Fruit fly (Drosophila melanogaster) whole organism, embryonic: ENCODE results near the gene RpL28.

ENCODE experiments used
- CG1024 ChIP-seq: fragments of 200-800 bp; sonication (Bioruptor generic); IDR thresholded peaks from 2 replicates; pipeline ENCODE4 v1.3.6; 2022; ENCODE audit warnings: missing biosample characterization, missing genetic modification characterization
- CG10274 ChIP-seq: fragments of 200-800 bp; sonication (Bioruptor generic); optimal IDR thresholded peaks from 3 replicates; lab custom pipeline; 2017; ENCODE audit warnings: missing biosample characterization, mild to moderate bottlenecking, missing genetic modification characterization
- CG10321 ChIP-seq: fragments of 200-800 bp; sonication (Bioruptor generic); IDR thresholded peaks from 2 replicates; pipeline ENCODE4 v1.3.6; 2022; ENCODE audit warnings: missing biosample characterization, missing genetic modification characterization
- CG11247 ChIP-seq: fragments of 200-800 bp; sonication (Bioruptor generic); IDR thresholded peaks from 2 replicates; pipeline ENCODE4 v1.3.6; 2022; ENCODE audit warnings: missing biosample characterization, missing genetic modification characterization
- CG12104 ChIP-seq: fragments of 200-800 bp; sonication (Bioruptor generic); optimal IDR thresholded peaks from 3 replicates; lab custom pipeline; 2016; ENCODE audit warnings: missing biosample characterization, missing genetic modification characterization
- CG12744 ChIP-seq: fragments of 200-800 bp; sonication (Bioruptor generic); optimal IDR thresholded peaks from 2 replicates; lab custom pipeline; 2016; ENCODE audit warnings: missing biosample characterization, missing genetic modification characterization
- CG1647 ChIP-seq: fragments of 200-800 bp; sonication (Bioruptor generic); optimal IDR thresholded peaks from 3 replicates; lab custom pipeline; 2016; ENCODE audit warnings: missing biosample characterization, missing genetic modification characterization
- CG16779 ChIP-seq: fragments of 200-800 bp; sonication (Bioruptor generic); IDR thresholded peaks from 2 replicates; pipeline ENCODE4 v1.3.6; 2022; ENCODE audit warnings: missing biosample characterization, missing genetic modification characterization
- CG16815 ChIP-seq: fragments of 200-800 bp; sonication (Bioruptor generic); optimal IDR thresholded peaks from 3 replicates; lab custom pipeline; 2017; ENCODE audit warnings: missing biosample characterization, mild to moderate bottlenecking, missing genetic modification characterization
- CG30431 ChIP-seq: fragments of 200-800 bp; sonication (Bioruptor generic); optimal IDR thresholded peaks from 2 replicates; lab custom pipeline; 2017; ENCODE audit warnings: missing biosample characterization, missing genetic modification characterization
- CG3065 ChIP-seq: fragments of 200-800 bp; sonication (Bioruptor generic); optimal IDR thresholded peaks from 2 replicates; lab custom pipeline; 2016; ENCODE audit warnings: missing biosample characterization, missing genetic modification characterization
- CG31388 ChIP-seq: fragments of 200-800 bp; sonication (Bioruptor generic); optimal IDR thresholded peaks from 2 replicates; lab custom pipeline; 2016; ENCODE audit warnings: missing biosample characterization, missing genetic modification characterization
- CG33213 ChIP-seq: fragments of 200-800 bp; sonication (Bioruptor generic); optimal IDR thresholded peaks from 3 replicates; lab custom pipeline; 2016; ENCODE audit warnings: missing biosample characterization, missing genetic modification characterization
- CG4730 ChIP-seq: fragments of 200-800 bp; sonication (Bioruptor generic); IDR thresholded peaks from 2 replicates; pipeline ENCODE4 v1.3.6; 2022; ENCODE audit warnings: missing biosample characterization, missing genetic modification characterization
- CG4820 ChIP-seq: fragments of 200-800 bp; sonication (Bioruptor generic); optimal IDR thresholded peaks from 3 replicates; lab custom pipeline; 2016; ENCODE audit warnings: missing biosample characterization, missing genetic modification characterization
- CG4854 ChIP-seq: fragments of 200-800 bp; sonication (Bioruptor generic); optimal IDR thresholded peaks from 2 replicates; lab custom pipeline; 2016; ENCODE audit warnings: missing biosample characterization, missing genetic modification characterization, inconsistent platforms
- CG6175 ChIP-seq: fragments of 200-800 bp; sonication (Bioruptor generic); IDR thresholded peaks from 3 replicates; pipeline ENCODE4 v1.3.6; 2022; ENCODE audit warnings: missing biosample characterization, missing genetic modification characterization
- CG6254 ChIP-seq: fragments of 200-800 bp; sonication (Bioruptor generic); optimal IDR thresholded peaks from 3 replicates; lab custom pipeline; 2017; ENCODE audit warnings: mild to moderate bottlenecking, missing biosample characterization, missing genetic modification reagents, missing genetic modification characterization
- CG6272 ChIP-seq: fragments of 200-800 bp; sonication (Bioruptor generic); IDR thresholded peaks from 2 replicates; pipeline ENCODE4 v1.3.6; 2022; ENCODE audit warnings: missing biosample characterization, missing genetic modification characterization
- CG7357 ChIP-seq: fragments of 200-800 bp; sonication (Bioruptor generic); IDR thresholded peaks from 3 replicates; pipeline ENCODE4 v1.3.6; 2022; ENCODE audit warnings: missing biosample characterization, missing genetic modification characterization
- CG7987 ChIP-seq: fragments of 200-800 bp; sonication (Bioruptor generic); optimal IDR thresholded peaks from 2 replicates; lab custom pipeline; 2018; ENCODE audit warnings: missing biosample characterization, mild to moderate bottlenecking, missing genetic modification characterization, moderate library complexity
- CG9727 ChIP-seq: fragments of 200-800 bp; sonication (Bioruptor generic); optimal IDR thresholded peaks from 3 replicates; lab custom pipeline; 2017; ENCODE audit warnings: missing biosample characterization, mild to moderate bottlenecking, missing genetic modification characterization
- Camta ChIP-seq: fragments of 200-800 bp; sonication (Bioruptor generic); optimal IDR thresholded peaks from 2 replicates; lab custom pipeline; 2016; ENCODE audit warnings: missing biosample characterization, missing genetic modification characterization
- Dip2 ChIP-seq: fragments of 200-800 bp; sonication (Bioruptor generic); IDR thresholded peaks from 2 replicates; pipeline ENCODE4 v1.3.6; 2022; ENCODE audit warnings: missing biosample characterization, missing genetic modification characterization
- Dref ChIP-seq: fragments of 200-800 bp; sonication (Bioruptor generic); IDR thresholded peaks from 2 replicates; pipeline ENCODE4 v1.3.6; 2022; ENCODE audit warnings: missing biosample characterization, missing genetic modification characterization
- H2.0 ChIP-seq: fragments of 200-800 bp; sonication (Bioruptor generic); IDR thresholded peaks from 2 replicates; pipeline ENCODE4 v1.3.6; 2022; ENCODE audit warnings: missing biosample characterization, missing genetic modification characterization
- HLH3B ChIP-seq: fragments of 200-800 bp; sonication (Bioruptor generic); IDR thresholded peaks from 2 replicates; pipeline ENCODE4 v1.3.6; 2022; ENCODE audit warnings: missing biosample characterization, missing genetic modification characterization
- Hey ChIP-seq: fragments of 200-800 bp; sonication (Bioruptor generic); optimal IDR thresholded peaks from 3 replicates; lab custom pipeline; 2018; ENCODE audit warnings: missing biosample characterization, mild to moderate bottlenecking, missing genetic modification characterization
- Med ChIP-seq: fragments of 200-800 bp; sonication (Bioruptor generic); peaks from one replicate; lab custom pipeline; 2016; ENCODE audit warnings: missing biosample characterization, missing genetic modification characterization, mild to moderate bottlenecking, inconsistent platforms, moderate library complexity
- Myb ChIP-seq: fragments of 200-800 bp; sonication (Bioruptor generic); optimal IDR thresholded peaks from 2 replicates; lab custom pipeline; 2016; ENCODE audit warnings: missing biosample characterization, missing genetic modification characterization
- NC2α ChIP-seq: fragments of 200-800 bp; sonication (Bioruptor generic); optimal IDR thresholded peaks from 2 replicates; lab custom pipeline; 2016; ENCODE audit warnings: missing biosample characterization, missing genetic modification characterization
- Sry-β ChIP-seq: fragments of 200-800 bp; sonication (Bioruptor generic); optimal IDR thresholded peaks from 2 replicates; lab custom pipeline; 2018; ENCODE audit warnings: missing biosample characterization, mild to moderate bottlenecking, missing genetic modification characterization, moderate library complexity
- bsh ChIP-seq, 2 experiments: fragments of 200-800 bp; sonication (Bioruptor generic); optimal IDR thresholded peaks; 2 replicates each; lab custom pipeline; 2017 to 2018; ENCODE audit warnings: mild to moderate bottlenecking in 2 of 2, missing biosample characterization in 2 of 2, missing genetic modification characterization in 2 of 2, moderate library complexity in 1 of 2
- cato ChIP-seq: fragments of 200-800 bp; sonication (Bioruptor generic); optimal IDR thresholded peaks from 2 replicates; lab custom pipeline; 2016; ENCODE audit warnings: missing biosample characterization, missing genetic modification characterization, borderline replicate concordance
- croc ChIP-seq: fragments of 200-800 bp; sonication (Bioruptor generic); conservative IDR thresholded peaks from 3 replicates; pipeline ENCODE4 v1.3.6; 2022; ENCODE audit warnings: missing biosample characterization, missing genetic modification characterization
- crp ChIP-seq, 2 experiments: fragments of 200-800 bp; sonication (Bioruptor generic); optimal IDR thresholded peaks; 2 replicates in 1 of 2; 3 replicates in 1 of 2; lab custom pipeline; 2017; ENCODE audit warnings: missing biosample characterization in 2 of 2, missing genetic modification characterization in 2 of 2, mild to moderate bottlenecking in 1 of 2, moderate library complexity in 1 of 2
- ewg ChIP-seq: fragments of 200-800 bp; sonication (Bioruptor generic); optimal IDR thresholded peaks from 3 replicates; lab custom pipeline; 2017; ENCODE audit warnings: mild to moderate bottlenecking, missing biosample characterization, missing genetic modification reagents, missing genetic modification characterization
- fru ChIP-seq: fragments of >200 bp; optimal IDR thresholded peaks from 2 replicates; lab custom pipeline; 2017
- grau ChIP-seq: fragments of 200-800 bp; optimal IDR thresholded peaks from 3 replicates; lab custom pipeline; 2019; ENCODE audit warnings: missing biosample characterization, mild to moderate bottlenecking, missing genetic modification characterization, moderate library complexity
- gsb ChIP-seq: fragments of 200-800 bp; sonication (Bioruptor generic); IDR thresholded peaks from 2 replicates; pipeline ENCODE4 v1.3.6; 2022; ENCODE audit warnings: missing biosample characterization, missing genetic modification characterization
- hbn ChIP-seq: fragments of 200-800 bp; sonication (Bioruptor generic); IDR thresholded peaks from 2 replicates; pipeline ENCODE4 v1.3.6; 2022; ENCODE audit warnings: missing biosample characterization, missing genetic modification characterization; ENCODE audit not compliant: partially characterized antibody
- ind ChIP-seq: fragments of 200-800 bp; sonication (Bioruptor generic); optimal IDR thresholded peaks from 3 replicates; lab custom pipeline; 2016; ENCODE audit warnings: missing biosample characterization, missing genetic modification characterization
- knrl ChIP-seq: fragments of 200-800 bp; sonication (Bioruptor generic); IDR thresholded peaks from 3 replicates; pipeline ENCODE4 v1.3.6; 2022; ENCODE audit warnings: missing biosample characterization, missing genetic modification characterization; ENCODE audit not compliant: partially characterized antibody
- lbe ChIP-seq: fragments of 200-800 bp; sonication (Bioruptor generic); optimal IDR thresholded peaks from 2 replicates; lab custom pipeline; 2016; ENCODE audit warnings: missing biosample characterization, mild to moderate bottlenecking, missing genetic modification characterization
- lmd ChIP-seq: fragments of 200-800 bp; sonication (Bioruptor generic); IDR thresholded peaks from 2 replicates; pipeline ENCODE4 v1.3.6; 2022; ENCODE audit warnings: missing biosample characterization, missing genetic modification characterization
- mld ChIP-seq: fragments of 200-800 bp; sonication (Bioruptor generic); IDR thresholded peaks from 3 replicates; pipeline ENCODE4 v1.3.6; 2022; ENCODE audit warnings: missing biosample characterization, missing genetic modification characterization; ENCODE audit not compliant: partially characterized antibody
- nom ChIP-seq: fragments of 200-800 bp; sonication (Bioruptor generic); optimal IDR thresholded peaks from 2 replicates; lab custom pipeline; 2017; ENCODE audit warnings: missing biosample characterization, missing genetic modification characterization, mild to moderate bottlenecking, moderate library complexity, missing genetic modification reagents
- ranshi ChIP-seq: fragments of 200-800 bp; sonication (Bioruptor generic); IDR thresholded peaks from 2 replicates; pipeline ENCODE4 v1.3.6; 2022; ENCODE audit warnings: missing biosample characterization, missing genetic modification characterization
- stc ChIP-seq: fragments of 200-800 bp; sonication (Bioruptor generic); IDR thresholded peaks from 2 replicates; pipeline ENCODE4 v1.3.6; 2022; ENCODE audit warnings: missing biosample characterization, missing genetic modification characterization
- trem ChIP-seq: fragments of 200-800 bp; optimal IDR thresholded peaks from 3 replicates; lab custom pipeline; 2019; ENCODE audit warnings: missing biosample characterization, mild to moderate bottlenecking, missing genetic modification characterization, moderate library complexity

Gene RpL28

DNA sequence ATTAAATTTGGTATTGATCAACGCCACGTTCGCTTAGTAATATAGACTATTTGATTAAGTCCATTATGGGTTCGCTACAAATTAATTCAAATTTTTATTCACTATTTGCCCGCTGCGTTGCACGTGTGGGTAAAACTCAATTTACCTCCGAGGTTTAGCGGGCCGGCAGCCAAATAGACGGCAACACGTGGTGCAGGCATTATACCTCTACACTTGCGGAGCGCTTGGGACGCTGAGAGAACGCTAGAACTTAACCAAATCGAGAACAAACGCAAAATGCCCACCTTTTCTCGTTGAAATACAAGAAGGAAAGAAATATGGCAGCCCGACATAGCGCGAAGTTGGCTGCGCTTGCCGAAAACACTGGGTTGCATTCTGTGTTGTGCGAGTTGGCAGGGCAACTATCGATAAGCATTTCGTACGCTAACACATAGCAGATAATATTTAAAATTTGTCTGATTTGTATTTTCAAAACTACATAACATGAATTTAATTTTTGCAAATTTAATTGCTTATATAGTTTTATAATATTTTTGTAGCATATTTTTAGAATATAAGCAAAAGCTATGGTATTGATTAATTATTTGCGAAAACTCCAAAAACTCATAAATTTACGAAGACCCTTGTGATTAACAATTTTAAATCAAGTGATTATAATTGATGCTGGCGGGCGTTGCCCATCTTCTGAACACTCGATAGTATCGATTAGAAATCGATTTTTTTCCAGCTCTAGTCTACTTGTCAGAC is at the start of gene RpL28, which contains the start of gene eIF1 (continued):
- TF ChIP-seq mld (GFP tag; lab: Robert Waterston, UW) (0 out of 3 replicates have a peak, but pooled peaks have one; percentile 39), ewg (GFP tag; lab: Kevin White, UChicago) (peak; percentile 84), Camta (GFP tag; lab: Kevin White, UChicago) (peak; percentile 91), CG6272 (GFP tag; lab: Robert Waterston, UW) (peak; percentile 76), CG4730 (GFP tag; lab: Robert Waterston, UW) (peak; percentile 69), CG16779 (GFP tag; lab: Robert Waterston, UW) (peak; percentile 84), hbn (GFP tag; lab: Robert Waterston, UW) (peak; percentile 64), Sry-β (peak; percentile 66), CG11247 (GFP tag; lab: Robert Waterston, UW) (peak; percentile 87), fru (lab: Kevin White, UChicago) (no peak), H2.0 (peak; percentile 77), CG12744 (peak; percentile 81), stc (peak; percentile 79), CG7357 (GFP tag; lab: Robert Waterston, UW) (peak; percentile 64), crp (GFP tag; optimal IDR thresholded peaks at IDR 0.05; lab: Kevin White, UChicago) (peak in 1 of 2 experiments; percentile 64), Dref (GFP tag; lab: Robert Waterston, UW) (peak; percentile 72), CG31388 (GFP tag; lab: Kevin White, UChicago) (peak; percentile 68), CG30431 (GFP tag; lab: Kevin White, UChicago) (peak; percentile 91), ranshi (GFP tag; lab: Robert Waterston, UW) (peak; percentile 87), knrl (peak; percentile 82), bsh (GFP tag; optimal IDR thresholded peaks at IDR 0.05; lab: Kevin White, UChicago) (peak; percentile 32 to 79), ind (GFP tag; lab: Kevin White, UChicago) (peak; percentile 80), Myb (GFP tag; lab: Kevin White, UChicago) (peak; percentile 73), CG4820 (GFP tag; lab: Kevin White, UChicago) (peak; percentile 82), CG6175 (peak; percentile 83; the same call in 2 of the 3 replicates), Med (GFP tag; lab: Kevin White, UChicago) (peak; percentile 99), CG10274 (GFP tag; lab: Kevin White, UChicago) (peak; percentile 87), NC2α (peak; percentile 83), CG3065 (GFP tag; lab: Kevin White, UChicago) (peak; percentile 87), grau (tag; lab: Kevin White, UChicago) (peak; percentile 83), CG1024 (GFP tag; lab: Robert Waterston, UW) (peak; percentile 84), gsb (GFP tag; lab: Robert Waterston, UW) (peak; percentile 56), CG16815 (GFP tag; lab: Kevin White, UChicago) (peak; percentile 78), CG6254 (GFP tag; lab: Kevin White, UChicago) (peak; percentile 76), CG10321 (GFP tag; lab: Robert Waterston, UW) (peak; percentile 73), CG1647 (GFP tag; lab: Kevin White, UChicago) (peak; percentile 91), CG12104 (GFP tag; lab: Kevin White, UChicago) (peak; percentile 96), cato (GFP tag; lab: Kevin White, UChicago) (peak; percentile 86), nom (GFP tag; lab: Kevin White, UChicago) (peak; percentile 86), lmd (GFP tag; lab: Robert Waterston, UW) (peak; percentile 82), HLH3B (GFP tag; lab: Robert Waterston, UW) (peak; percentile 82), CG9727 (GFP tag; lab: Kevin White, UChicago) (peak; percentile 97), CG7987 (GFP tag; lab: Kevin White, UChicago) (peak; percentile 98), lbe (GFP tag; lab: Kevin White, UChicago) (peak; percentile 86), Dip2 (GFP tag; lab: Robert Waterston, UW) (no peak), CG4854 (GFP tag; lab: Kevin White, UChicago) (peak; percentile 85), CG33213 (GFP tag; lab: Kevin White, UChicago) (peak; percentile 93), Hey (tag; lab: Kevin White, UChicago) (peak; percentile 91), trem (peak; percentile 99), croc (peak; percentile 59; the same call in 2 of the 3 replicates)
